Fruit fly (Drosophila melanogaster) whole organism, larva: ENCODE data around the gene brv2.

Experiments
- noc ChIP-seq: fragments of 200-800 bp; sonication (Bioruptor generic); optimal IDR thresholded peaks from 3 replicates; lab custom pipeline; 2019; ENCODE audit warnings: missing biosample characterization, mild to moderate bottlenecking, missing genetic modification characterization, moderate library complexity

The brv2 gene

DNA sequence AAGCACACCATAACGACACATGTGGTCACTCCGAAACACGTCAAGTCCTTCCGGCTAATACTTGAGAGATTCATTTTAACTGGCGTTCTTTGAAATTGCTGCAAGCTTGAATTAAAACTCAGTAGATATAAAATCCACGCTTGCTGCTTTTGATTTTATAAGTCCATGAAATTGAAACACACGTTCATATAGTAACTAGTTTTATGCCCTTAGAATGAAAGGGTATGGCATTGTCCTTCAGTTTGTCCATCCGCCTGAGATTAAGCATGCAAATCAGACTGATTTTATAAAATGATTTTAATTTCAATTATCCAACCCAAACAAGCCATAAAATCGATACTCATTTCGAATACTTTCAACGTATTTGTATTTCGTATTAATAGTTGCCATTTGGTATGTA lies at the start of gene brv2:
Gene brv2, minus strand, starts transcription at position 101 of the 400 bp plus-strand sequence.
- no peak for TF ChIP-seq noc

DNA sequence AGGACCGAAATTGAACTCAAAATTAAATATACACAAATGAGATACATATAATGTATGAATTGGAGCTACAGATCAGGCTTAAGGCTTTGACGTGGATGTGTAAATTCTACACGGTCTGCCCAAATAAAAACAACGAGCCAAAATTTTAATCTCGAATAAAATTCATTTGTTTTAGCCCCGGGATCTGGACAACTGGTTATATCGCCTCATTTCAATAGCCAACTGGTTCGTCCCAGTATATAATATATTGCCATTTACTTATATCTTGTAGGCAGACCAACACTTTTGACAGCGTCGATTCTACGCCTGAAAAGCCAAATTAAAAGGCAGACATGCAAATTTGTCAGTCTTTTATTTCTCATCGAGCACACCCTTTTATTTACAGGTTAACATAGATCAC lies 48.6 kb upstream of the brv2 start:
- no peak for TF ChIP-seq noc

DNA sequence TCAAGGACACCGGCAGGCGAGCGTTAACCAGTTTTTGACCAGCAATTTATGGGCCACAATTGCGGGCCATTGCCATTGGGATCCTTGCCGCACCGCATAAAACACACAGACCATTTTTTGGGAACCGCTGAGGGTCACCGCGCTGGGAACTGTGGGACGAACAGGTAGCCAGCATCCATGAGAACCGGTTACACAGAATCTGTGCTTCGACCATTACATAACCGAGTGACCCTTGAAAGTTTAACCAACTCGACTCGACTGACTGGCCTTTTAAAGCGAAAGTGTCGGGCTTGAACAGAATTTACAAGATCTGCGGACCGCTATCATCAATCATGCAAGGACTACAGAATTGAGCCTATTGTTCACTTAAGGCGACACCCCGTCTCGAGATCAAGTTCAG lies 47.9 kb upstream of the brv2 start:
- TF ChIP-seq noc = no peak

DNA sequence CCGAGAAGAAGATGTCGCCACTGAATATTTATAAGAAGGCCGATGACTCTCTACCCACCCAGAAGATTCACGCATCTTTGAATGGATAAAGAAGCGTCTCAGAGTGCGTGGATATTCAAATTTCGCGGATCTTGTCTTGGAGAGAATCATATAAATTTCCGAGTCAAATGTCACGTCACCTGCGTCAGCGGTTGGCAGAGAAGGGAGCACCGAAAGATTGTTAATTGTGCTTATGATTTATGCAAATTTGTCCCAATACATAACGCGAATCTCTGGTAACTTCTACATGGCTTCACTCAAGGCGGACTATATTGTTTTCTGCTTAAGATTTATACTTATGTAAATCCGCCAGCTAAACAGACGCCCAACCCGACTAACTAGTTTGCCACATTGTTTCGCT lies 46.6 kb upstream of the brv2 start:
- no peak for TF ChIP-seq noc

DNA sequence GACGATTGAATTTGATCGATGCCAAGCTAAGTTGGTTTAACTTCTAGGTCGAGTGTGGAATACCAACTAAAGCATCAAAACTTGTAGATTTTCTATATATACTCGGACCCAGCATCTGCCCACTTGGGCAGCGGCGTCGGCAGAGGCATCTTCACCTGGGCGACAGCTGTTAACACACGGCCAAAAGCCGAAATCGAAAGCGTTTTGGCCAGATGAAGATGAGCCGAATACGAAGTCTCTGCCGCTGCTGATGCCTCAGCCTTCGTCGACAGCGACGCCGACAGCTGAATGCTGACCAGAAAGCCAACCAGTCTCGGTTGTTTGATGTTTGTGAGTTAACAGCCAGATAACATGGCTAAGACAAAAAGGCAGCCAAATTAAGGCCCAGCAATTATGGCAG lies 44.4 kb upstream of the brv2 start, which contains the start of gene CG13731:
Gene CG13731, minus strand, starts transcription at position 62 of the 400 bp plus-strand sequence.
- TF ChIP-seq noc = no peak

DNA sequence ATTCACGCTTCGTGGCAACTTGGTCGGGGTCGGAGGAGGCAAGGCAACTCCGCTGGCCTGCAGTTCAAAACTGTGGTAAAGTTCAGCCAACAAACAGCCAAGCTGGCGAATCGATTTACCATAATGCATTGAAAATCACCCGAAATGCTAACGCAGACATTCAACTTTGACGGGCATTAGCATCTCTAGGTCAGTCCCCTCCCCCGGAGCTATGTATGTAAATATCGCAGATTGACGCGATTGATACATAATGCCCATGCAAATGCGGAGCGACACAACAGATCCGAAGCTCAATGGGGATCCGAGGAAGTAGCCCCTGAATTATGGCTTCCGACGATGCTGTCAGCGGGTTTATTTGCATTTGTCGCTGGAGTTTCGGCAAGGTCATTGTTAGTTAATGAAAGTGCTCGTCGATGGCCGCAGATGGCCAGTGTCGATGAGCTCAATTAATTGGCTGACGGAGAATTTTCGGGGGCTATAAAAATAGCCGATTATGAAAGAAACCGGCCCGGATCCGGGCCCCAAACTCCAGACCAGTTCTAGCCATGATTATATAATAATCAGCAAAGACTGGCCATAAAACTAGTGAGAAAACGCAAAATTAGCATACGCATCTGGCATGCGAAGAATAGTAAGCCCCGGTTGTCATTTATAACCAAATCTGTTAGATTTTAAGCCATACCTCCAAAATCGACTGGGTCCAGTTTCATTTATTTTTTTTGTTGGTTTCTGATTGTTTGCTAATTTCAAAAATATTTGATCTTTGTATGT lies 42.3 kb upstream of the brv2 start:
- no peak for TF ChIP-seq noc

DNA sequence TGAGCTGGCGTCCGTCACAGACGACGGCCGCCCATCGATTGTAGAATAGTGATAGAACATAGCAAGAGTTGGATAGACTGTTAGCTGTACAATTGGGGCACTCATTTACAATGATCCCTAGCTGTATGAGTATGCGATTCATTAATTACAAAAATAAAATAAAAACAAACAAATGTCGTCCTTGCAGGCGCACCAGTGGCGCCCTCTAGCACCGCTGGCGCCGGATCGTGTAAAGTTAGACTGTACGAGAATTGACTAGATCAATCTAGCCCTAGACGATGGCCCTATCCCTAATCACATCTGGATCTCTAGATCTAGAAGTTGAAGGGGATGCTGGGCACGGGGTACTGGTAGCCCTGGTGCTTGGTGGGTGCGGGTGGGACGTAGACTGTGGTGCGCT lies 39.2 kb upstream of the brv2 start:
- no peak for TF ChIP-seq noc

DNA sequence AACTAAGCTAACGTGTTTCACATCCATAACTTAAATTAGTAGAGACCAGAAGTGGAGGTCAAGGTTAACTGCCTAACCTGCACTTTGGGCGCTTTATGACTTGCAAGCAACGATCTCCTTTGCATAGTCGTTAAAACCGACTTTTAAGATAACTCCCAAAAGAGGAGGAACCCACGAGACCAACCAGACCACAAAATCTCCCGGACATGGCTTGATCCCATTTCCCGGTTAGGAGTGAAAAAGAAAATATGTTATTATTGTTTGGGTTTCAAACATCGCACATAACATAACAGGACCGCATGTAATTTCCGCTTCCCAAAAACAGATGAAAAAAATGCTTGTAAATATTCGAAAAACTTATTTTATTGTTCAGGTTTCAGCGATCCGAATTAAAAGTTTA lies 38.8 kb upstream of the brv2 start:
- TF ChIP-seq noc = no peak

DNA sequence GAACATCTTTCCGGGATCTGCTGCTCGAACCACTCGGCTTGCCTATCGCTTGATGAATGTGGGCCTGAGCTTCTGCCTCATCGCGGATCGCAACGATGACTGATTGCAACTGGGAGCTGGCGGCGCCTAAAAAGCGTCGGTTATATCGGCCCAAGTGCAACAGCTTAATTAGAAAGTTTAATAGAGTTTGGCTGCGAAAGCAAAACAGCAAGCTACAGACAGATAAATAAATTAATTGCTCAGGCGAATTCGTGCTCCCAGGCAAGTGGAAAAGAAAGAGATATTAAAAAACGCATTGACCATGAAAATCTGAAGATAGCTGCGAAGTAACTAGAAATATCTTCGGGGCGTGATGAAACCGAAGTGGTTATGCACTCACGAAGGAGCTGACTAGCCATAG lies 38.1 kb upstream of the brv2 start, which contains the start of gene CG13728:
Gene CG13728, minus strand, starts transcription at position 101 of the 400 bp plus-strand sequence.
- TF ChIP-seq noc = no peak

DNA sequence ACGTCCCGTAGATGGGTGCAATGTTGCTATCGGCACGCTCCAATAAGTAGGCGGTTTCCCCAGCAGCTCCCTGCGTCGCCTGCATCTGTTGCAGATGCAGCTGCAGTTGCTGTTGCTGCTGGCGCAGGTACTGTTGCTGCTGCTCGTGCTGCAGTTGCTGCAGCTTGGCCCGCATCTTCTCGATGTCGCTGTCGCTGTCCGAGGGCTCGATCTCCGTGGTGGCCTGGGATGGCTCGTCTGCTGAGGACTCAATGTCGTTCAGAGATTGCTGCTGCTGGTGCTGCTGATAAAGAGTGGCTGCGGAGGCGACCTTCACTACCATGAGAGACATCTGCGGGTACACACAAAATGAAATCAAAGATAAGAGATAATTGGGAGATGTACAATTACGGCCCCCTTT lies 37.5 kb upstream of the brv2 start:
- no peak for TF ChIP-seq noc

DNA sequence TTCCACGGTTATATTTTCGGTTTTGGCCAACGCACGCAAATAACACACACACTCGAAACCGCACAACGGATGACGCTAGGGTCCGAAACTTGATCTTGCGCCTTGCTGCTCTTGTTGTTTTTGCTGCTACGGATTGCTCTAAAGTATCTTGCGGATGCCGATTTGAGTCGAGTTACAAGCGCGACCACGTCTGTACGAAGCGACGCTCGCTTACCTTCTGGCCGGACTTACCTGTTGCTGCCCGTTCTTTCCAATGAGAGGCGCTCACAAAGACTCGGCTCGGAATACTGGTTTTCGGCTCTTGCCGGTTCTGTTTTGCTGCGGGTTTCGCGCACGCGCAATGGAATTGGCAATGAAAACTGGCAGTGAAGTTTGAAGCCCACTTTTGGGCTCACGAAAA lies 34.8 kb upstream of the brv2 start, which contains the start of gene Cad74A:
Gene Cad74A, minus strand, starts transcription at position 220 of the 400 bp plus-strand sequence.
- TF ChIP-seq noc = no peak

DNA sequence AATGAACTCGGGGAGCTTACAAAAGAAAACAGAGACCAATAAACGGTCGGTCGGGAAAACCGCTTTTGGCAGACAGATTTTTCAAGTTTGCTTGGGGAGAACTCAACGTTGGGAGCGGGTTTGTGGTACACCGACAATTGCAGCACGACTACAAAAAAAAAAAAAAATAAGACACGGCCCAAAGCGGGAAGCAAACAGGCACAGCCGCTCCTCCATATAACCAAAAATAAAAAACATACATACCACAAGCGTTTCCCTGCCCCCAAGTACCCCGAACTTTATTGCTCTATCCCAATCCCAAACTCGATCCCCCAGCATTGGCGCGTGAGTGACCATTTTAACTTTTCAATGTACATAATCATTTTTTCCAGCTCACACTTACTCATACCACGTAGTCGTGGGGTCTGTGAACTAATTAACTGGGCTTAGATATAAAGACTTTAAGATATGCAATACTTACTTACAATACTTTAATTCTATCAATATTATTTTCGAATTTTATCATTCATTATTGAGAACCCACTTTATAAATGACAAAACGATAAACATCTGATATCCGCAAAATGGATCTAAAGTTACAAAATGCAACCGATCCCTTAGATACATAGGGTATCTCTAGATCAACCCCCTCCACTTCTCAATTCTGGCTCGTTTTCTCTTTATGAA lies 30.6 kb upstream of the brv2 start:
- no peak for TF ChIP-seq noc

DNA sequence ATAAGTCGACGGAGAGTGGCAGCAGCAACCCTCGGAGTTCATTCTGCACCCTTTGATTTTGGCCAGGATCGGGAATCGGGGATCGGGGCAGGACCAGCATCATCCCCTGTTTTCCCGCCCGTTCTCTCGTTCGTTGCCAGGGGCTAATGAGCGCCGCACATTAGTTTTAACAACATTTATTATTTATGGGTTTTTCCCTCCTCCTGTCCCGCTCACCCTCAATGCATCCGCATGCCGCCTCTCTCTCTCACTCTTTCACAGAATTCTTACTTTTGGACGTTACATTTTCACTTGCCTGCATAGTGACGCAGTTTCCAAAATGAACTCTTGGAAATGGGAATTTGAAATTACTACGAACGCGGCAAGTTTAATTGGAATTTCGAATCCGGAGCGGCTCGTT lies 22.4 kb upstream of the brv2 start:
- TF ChIP-seq noc = no peak

DNA sequence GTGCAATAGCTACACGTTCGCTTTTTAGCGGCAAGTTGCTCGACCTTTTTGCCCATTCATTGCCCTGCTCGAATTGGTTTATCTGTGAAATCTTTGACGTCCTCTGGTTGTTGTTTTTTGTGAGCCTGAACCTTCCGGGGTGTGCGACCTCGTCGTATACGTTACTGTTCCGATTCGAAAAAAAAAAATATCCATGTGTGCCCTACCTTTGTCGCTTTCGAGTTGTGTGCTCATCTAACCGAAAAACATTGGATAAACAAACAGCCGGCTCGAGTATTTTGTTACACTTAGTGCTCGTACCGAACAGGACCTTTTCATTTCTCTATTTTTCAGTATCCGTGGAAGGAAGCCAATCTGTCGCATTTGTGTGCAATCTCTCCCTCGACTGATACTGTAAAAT lies 19.5 kb upstream of the brv2 start:
- no peak for TF ChIP-seq noc

DNA sequence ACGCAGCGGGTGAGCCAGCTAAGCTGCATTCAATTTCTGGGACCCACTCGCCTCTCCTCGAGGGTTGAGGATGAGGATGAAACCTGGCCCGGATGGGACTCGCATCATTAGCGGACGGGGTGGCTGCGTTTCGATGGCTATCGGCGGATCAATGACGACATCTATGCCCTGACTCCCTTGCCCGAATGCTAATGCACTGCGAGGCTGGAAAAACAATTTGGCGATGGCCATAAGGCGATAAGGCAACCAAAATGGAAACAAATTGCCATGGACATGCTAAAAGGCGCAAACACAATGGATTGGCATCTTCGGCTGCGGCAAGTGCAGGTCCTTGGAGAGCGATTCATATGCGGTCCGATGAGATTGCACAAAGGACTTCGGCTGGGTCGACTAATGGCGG lies 18.4 kb upstream of the brv2 start:
- TF ChIP-seq noc = no peak

DNA sequence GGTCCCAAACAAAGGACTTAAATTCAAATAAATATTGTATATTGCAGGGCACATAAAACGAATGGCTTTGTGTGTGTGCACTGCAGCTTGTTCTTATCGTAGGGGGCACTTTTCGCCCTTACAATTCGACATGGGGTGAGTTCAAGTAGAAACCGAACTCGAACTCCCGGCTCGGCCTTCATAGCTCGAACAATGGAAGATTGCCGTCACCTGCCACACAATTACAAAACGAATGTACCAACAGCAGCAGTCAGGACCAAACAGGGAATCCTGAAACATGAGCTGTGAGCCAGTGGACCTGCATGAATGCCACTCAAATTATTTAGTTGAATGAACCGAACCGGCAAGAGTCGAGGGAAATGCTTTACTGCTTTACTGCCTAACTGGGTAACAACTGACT lies 17.4 kb upstream of the brv2 start:
- TF ChIP-seq noc = no peak

DNA sequence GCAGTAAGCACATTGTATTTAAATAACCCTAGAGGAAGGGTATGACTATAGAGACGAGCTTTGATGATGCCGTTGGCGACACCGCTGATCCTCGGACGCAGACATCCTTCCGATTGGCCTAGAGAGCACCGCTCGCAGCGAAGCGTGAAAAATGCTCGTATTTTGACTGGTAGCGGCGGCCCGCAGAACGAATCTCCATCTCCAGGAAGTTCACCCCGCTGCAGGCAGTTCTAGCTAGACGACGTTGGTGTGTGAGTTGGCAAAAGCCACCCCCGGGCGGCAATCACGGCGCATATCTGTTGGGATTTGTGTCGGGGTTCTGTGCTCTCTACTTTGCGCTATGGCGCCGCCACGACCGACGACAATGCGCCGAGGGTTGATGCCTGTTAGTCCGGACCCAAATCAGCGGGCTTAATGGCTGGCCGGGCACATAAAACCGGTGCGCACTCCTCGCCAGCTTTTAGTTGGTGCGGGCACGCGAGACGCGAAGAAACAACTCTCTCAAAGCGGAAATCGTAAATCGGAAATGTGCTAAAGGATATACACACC lies 14.8 kb upstream of the brv2 start, which contains the start of gene tap:
Gene tap, plus strand, starts transcription at position 458 of the 549 bp plus-strand sequence.
- TF ChIP-seq noc = no peak

DNA sequence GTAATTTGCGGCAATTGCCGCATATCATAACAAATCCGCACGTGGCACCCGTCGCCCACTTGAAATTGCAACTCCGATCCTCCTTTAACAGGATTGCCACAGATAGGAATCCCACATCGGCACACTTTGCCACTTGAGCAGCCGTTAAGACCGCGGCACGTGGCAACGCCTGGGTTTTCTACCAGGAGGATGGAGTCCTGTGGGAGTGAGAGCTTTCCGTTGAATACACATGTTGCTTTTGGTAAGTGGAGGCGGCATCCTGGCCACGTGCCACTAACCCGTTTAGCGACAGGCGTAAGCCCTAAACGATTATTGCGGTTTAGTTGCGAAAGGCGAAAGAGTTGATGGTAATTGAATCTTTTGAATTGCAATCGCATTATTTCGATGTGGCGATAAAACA lies 14.0 kb upstream of the brv2 start:
- no peak for TF ChIP-seq noc
